Fruit fly (Drosophila melanogaster) whole organism: Measurements from ENCODE around the gene MagR.

ENCODE experiments used
- CG8478 ChIP-seq: fragments of >200 bp; optimal IDR thresholded peaks from 2 replicates; lab custom pipeline; 2018; ENCODE audit warnings: inconsistent platforms
- Dll ChIP-seq: fragments of >200 bp; optimal IDR thresholded peaks from 2 replicates; lab custom pipeline; 2017
- EcR ChIP-seq, 2 experiments: fragments of >200 bp; optimal IDR thresholded peaks; 2 replicates each; lab custom pipeline; 2017; ENCODE audit warnings: missing biosample characterization in 2 of 2, missing genetic modification characterization in 2 of 2, missing genetic modification reagents in 2 of 2
- pan ChIP-seq: fragments of >200 bp; optimal IDR thresholded peaks from 2 replicates; lab custom pipeline; 2017
- psq ChIP-seq: fragments of >200 bp; optimal IDR thresholded peaks from 2 replicates; lab custom pipeline; 2017
- usp ChIP-seq: fragments of >200 bp; optimal IDR thresholded peaks from 2 replicates; lab custom pipeline; 2017; ENCODE audit warnings: missing biosample characterization, missing genetic modification characterization, mixed read lengths

The MagR gene

DNA sequence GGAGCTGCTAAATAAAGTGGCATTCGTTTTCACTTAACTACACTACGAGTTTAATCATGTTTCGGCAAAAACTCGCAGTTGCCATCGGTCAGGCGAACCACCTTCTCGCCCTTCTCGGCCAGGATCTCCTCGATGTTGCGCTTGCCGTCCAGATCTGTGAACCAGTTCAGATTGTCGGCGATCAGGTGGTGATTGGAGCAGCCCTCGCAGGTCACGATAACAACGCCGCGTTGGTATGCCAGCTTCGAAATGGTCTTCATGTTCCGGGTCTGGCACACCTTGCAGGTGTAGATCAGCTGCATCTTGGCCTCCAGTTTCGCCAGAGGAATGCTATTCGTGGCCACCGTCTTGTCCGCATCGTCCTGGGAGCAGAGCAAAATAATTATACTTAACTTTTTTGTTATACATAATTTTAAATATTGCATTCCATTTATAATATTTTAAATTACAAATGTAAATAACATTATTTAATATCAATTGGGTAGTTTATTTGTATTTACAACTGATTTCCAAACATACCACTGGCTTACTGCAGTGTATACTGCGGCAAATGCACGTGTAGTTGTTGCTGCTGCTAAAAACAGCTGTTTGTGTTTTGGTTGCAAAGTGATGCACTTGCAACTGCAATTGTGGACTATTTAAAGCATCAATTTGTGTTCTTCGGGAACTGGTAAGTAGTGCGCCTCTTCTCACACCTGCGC lies 728 bp upstream of the MagR start:
- TF ChIP-seq Dll, result no peak
- no peak for TF ChIP-seq usp (GFP tag; lab: Kevin White, UChicago)
- no peak for TF ChIP-seq EcR (GFP tag; optimal IDR thresholded peaks at IDR 0.05; lab: Kevin White, UChicago)
- no peak for TF ChIP-seq psq (lab: Kevin White, UChicago)
- TF ChIP-seq pan (lab: Kevin White, UChicago), result no peak
- TF ChIP-seq CG8478, result no peak

DNA sequence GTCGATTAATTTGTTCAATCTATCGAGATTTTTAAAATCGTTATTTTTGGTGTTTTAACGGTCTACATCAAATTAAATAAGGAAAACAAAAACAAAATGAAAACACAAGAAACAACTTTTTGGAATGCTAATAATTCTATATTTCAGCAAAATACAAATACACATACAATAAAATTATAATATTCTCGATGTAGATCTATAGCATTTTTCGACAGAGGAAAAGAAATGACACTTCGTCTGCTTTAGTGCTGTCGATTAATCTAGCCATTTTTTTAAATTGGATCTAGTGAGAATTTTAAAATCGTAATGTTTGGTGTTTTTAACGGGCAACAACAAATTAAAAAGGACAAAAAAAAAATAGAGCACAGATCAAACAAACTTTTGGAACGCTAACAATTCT lies 3.0 kb downstream of the MagR start, which contains the start of gene Arp6:
Gene Arp6, minus strand, starts transcription at position 11 of the 400 bp plus-strand sequence.
- no peak for TF ChIP-seq CG8478
- TF ChIP-seq pan (lab: Kevin White, UChicago), result no peak
- TF ChIP-seq usp (GFP tag; lab: Kevin White, UChicago), result no peak
- TF ChIP-seq EcR (GFP tag; optimal IDR thresholded peaks at IDR 0.05; lab: Kevin White, UChicago), result no peak
- TF ChIP-seq psq (lab: Kevin White, UChicago), result no peak
- no peak for TF ChIP-seq Dll

DNA sequence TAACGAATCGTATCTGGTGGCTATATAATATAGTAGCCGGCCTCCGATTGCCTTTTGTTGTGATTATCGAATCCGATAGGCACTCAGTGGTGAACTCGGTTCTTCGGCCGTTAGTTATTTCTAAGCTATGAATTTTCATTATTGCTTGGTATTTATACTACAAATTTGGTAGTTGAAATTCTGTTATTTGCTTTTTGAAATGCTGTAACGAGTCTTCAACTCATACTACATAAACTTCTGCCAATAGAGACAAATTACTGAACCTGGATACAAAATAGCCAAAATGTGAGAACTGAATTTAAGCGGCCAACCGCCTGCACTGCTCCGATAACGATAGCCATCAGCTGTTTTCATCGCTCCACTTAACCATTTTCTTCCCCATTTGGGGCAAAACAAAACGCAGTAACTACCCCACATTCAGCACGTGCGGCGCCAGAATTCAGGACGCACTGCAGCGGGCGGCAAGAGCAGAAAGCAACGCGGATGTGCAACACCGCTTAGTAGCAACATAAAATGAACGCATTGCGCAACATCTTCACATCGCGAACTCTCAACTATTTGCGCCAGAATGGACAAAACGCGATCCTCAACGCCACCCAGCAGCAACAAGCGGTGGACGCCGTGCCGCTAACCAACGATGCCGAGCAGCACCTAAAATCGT lies 5.0 kb downstream of the MagR start, which contains the start of the genes CG11679 and CG8206:
Gene CG11679, minus strand, starts transcription at position 65 of the 661 bp plus-strand sequence.
Gene CG8206, plus strand, starts transcription at position 341 of the 661 bp plus-strand sequence.
- TF ChIP-seq pan (lab: Kevin White, UChicago), result no peak
- no peak for TF ChIP-seq usp (GFP tag; lab: Kevin White, UChicago)
- no peak for TF ChIP-seq Dll
- TF ChIP-seq psq (lab: Kevin White, UChicago), result no peak
- TF ChIP-seq EcR (GFP tag; optimal IDR thresholded peaks at IDR 0.05; lab: Kevin White, UChicago), result no peak
- TF ChIP-seq CG8478, result no peak

DNA sequence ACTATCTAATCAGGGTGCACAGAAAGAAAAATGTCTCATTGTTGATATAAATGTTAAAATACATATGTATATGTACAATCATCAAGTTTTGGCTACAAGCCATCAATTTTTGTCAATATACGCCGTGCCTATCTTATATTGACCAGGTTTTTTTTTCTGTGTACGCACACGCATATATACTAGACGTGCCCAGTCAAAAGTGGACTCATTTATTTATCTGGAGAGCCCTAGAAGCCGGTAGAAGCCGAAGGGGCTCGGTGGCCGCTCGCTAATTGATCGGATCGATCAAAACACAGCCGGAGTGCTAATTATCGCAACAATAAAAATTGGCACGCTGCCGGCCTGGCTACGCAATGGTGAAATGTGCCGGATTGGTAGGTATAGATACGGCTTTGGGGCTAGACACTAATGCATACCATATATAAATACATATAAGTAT lies 6.2 kb downstream of the MagR start:
- TF ChIP-seq psq (lab: Kevin White, UChicago), result no peak
- no peak for TF ChIP-seq pan (lab: Kevin White, UChicago)
- TF ChIP-seq CG8478, result no peak
- no peak for TF ChIP-seq Dll

DNA sequence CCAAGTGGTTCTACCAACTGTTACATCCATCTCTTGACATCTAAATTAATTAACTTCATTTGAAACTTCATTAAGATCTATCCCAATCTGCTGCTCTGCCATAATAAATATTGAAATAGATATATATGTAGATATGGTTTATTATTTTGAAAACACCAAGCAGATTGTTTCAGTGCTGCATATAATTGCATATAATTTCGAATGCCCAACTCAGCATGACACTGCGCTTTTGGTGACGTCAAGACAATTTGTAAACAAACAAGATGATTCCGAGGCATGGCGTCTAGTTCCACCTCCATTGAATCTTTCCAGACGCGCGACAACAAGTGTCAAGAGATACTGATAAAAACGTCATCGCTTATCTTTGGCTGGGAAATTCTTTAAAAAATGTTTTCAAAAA lies 6.8 kb downstream of the MagR start:
- TF ChIP-seq Dll, result no peak
- no peak for TF ChIP-seq psq (lab: Kevin White, UChicago)
- no peak for TF ChIP-seq CG8478
- no peak for TF ChIP-seq pan (lab: Kevin White, UChicago)
- no peak for TF ChIP-seq usp (GFP tag; lab: Kevin White, UChicago)
- no peak for TF ChIP-seq EcR (GFP tag; optimal IDR thresholded peaks at IDR 0.05; lab: Kevin White, UChicago)

DNA sequence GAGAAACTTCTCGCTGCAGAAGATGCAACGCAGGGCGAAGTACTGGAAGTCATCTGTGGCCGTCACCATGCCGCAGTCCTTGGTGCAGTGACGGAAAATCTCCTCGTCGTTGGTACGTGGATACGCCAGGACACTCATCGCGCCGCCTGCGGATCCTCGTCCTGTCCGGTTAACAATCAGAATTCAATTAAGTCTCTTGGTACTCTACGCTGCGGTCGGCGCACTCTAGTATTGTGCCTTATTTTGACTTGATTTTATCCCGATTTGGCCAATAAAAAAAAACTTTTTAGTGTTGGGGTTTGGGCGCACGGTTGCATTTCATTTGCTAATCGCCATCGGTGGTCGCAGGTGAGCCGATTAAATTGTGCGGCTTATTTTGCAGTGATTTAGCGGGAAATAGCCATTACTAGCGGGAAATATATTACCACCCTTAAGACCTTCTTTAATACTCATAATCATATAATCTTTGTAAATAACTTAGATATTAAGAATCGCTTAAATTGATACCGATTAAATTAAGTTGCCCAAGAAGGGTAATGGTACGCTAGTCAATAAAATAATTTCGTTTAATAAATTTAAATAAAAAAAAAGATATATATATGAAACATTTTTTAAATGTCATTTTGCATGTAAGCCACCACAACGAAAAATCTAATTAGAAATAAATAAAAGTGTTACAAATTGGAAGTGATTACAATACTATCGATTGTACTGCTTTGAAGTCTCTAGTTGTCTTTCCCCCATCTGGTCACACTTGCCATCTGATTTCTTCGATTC lies 12.0 kb downstream of the MagR start, which contains the start of the genes CG8944 and CCT6:
Gene CG8944, minus strand, starts transcription at position 327 of the 777 bp plus-strand sequence.
Gene CCT6, plus strand, starts transcription at position 744 of the 777 bp plus-strand sequence.
- no peak for TF ChIP-seq EcR (GFP tag; optimal IDR thresholded peaks at IDR 0.05; lab: Kevin White, UChicago)

DNA sequence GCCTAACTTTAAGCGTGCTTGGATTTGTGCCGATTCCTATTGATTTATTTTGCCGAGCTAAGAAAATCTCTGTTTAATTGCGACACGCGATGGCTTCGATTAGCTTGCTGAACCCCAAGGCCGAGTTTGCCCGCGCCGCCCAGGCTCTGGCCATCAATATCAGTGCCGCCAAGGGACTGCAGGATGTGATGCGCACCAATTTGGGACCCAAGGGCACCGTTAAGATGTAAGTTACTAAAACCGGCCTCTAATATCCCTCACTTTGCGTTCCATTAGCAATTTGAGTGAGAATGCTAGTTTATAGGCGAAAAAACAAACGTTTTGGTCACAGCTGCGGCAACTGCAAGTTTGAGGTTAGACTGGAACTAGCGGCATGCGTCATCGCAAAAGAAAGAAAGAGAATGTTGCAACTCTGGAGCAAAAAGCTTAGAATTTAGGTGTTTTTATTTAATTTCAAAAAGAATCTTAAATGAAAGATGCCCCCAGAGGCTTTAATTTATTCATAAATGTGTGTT lies 12.7 kb downstream of the MagR start:
- TF ChIP-seq Dll (no peak), usp (GFP tag; lab: Kevin White, UChicago) (no peak), pan (lab: Kevin White, UChicago) (no peak), CG8478 (no peak), EcR (GFP tag; optimal IDR thresholded peaks at IDR 0.05; lab: Kevin White, UChicago) (no peak), psq (lab: Kevin White, UChicago) (no peak)

DNA sequence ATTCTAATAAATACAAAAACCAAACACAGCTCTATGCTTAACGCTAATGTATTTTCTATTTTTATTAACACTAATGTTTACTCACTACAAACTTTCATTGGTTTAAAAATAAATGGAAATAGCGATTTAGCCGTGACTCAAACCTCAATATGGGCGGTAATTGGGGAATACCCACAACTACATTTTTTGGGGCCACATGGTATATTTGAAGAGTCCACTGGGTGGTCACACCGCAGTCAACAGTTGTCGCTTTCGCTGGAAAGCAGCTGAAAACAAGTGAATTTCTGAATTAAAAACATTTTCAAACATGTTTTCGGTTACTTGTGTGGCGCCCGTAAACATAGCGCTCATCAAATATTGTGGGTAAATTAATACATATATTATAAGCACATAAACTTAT lies 14.9 kb downstream of the MagR start, which contains the start of gene Mvd:
Gene Mvd, plus strand, starts transcription at position 222 of the 400 bp plus-strand sequence.
- TF ChIP-seq Dll, result no peak
- no peak for TF ChIP-seq EcR (GFP tag; optimal IDR thresholded peaks at IDR 0.05; lab: Kevin White, UChicago)
- TF ChIP-seq usp (GFP tag; lab: Kevin White, UChicago), result no peak
- TF ChIP-seq CG8478, result no peak
- TF ChIP-seq psq (lab: Kevin White, UChicago), result no peak
- no peak for TF ChIP-seq pan (lab: Kevin White, UChicago)

DNA sequence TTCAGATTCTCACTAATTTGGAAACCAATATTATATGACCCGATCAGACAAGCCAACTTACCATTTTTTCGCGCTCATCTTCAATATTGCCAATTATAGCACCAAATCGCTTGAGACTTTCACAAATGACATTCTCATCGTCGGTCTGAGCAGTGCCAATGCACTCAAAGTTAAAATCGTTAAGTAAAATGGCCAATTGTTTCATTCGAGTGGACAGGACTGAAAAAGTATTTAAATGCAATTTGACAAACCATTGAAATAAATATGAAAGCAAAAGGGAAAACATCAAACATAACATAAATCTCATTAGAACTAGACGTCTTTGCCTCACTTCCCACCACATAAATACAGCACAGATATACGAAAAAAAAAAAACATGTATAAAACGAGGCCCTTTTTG lies 21.9 kb downstream of the MagR start, which contains the start of gene CG8260:
Gene CG8260, plus strand, starts transcription at position 301 of the 400 bp plus-strand sequence.
- TF ChIP-seq EcR (GFP tag; optimal IDR thresholded peaks at IDR 0.05; lab: Kevin White, UChicago) (no peak), usp (GFP tag; lab: Kevin White, UChicago) (no peak), pan (lab: Kevin White, UChicago) (no peak), psq (lab: Kevin White, UChicago) (no peak), Dll (no peak), CG8478 (no peak)

DNA sequence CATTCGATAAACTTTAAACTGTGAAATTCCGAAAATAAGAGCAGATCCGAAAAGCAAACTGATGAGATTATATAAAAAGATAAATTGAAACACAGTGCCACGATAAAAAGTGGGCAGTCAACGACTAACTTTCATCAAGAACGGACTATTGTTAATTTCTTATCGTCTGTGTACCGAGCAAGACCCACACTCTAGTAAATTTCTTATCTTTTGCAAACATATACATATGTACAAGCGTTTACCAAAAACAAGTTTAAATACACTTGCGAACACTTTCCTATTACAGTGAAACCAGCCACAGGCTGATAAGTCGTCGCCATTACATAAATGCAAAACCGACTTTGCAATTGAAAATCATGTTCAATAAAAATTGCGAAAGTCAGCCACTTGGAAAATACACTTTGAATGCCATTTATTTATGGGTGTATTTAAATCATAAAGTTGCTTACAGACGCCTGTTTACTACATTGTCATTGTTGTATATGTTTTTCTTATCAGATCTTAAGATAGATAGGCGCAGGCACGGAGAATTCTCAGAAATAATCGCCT lies 24.7 kb downstream of the MagR start:
- no peak for TF ChIP-seq Dll
- no peak for TF ChIP-seq EcR (GFP tag; optimal IDR thresholded peaks at IDR 0.05; lab: Kevin White, UChicago)
- TF ChIP-seq usp (GFP tag; lab: Kevin White, UChicago), result no peak
- TF ChIP-seq CG8478, result no peak
- TF ChIP-seq pan (lab: Kevin White, UChicago), result no peak
- no peak for TF ChIP-seq psq (lab: Kevin White, UChicago)
